Fruit fly (Drosophila melanogaster) whole organism, embryonic: ENCODE data around the gene Ugt37C2.

Experiments used
- BEAF-32 ChIP-seq: fragments of 200-800 bp; sonication (Bioruptor generic); optimal IDR thresholded peaks from 3 replicates; lab custom pipeline; 2017; ENCODE audit warnings: missing biosample characterization, missing genetic modification characterization, mild to moderate bottlenecking, moderate library complexity, missing genetic modification reagents
- CG10959 ChIP-seq: fragments of 200-800 bp; sonication (Bioruptor generic); IDR thresholded peaks from 2 replicates; pipeline ENCODE4 v1.3.6; 2022; ENCODE audit warnings: missing biosample characterization, missing genetic modification characterization
- CG11247 ChIP-seq: fragments of 200-800 bp; sonication (Bioruptor generic); IDR thresholded peaks from 2 replicates; pipeline ENCODE4 v1.3.6; 2022; ENCODE audit warnings: missing biosample characterization, missing genetic modification characterization
- CG11398 ChIP-seq: fragments of 200-800 bp; sonication (Bioruptor generic); optimal IDR thresholded peaks from 2 replicates; lab custom pipeline; 2016; ENCODE audit warnings: missing biosample characterization, missing genetic modification characterization
- CG15514 ChIP-seq: fragments of 200-800 bp; sonication (Bioruptor generic); optimal IDR thresholded peaks from 3 replicates; lab custom pipeline; 2017; ENCODE audit warnings: missing biosample characterization, missing genetic modification characterization, mild to moderate bottlenecking, moderate library complexity, missing genetic modification reagents
- CG17328 ChIP-seq: fragments of 200-800 bp; sonication (Bioruptor generic); IDR thresholded peaks from 2 replicates; pipeline ENCODE4 v1.3.6; 2022; ENCODE audit warnings: missing biosample characterization, missing genetic modification characterization
- CG17802 ChIP-seq: fragments of 200-800 bp; sonication (Bioruptor generic); optimal IDR thresholded peaks from 2 replicates; lab custom pipeline; 2018; ENCODE audit warnings: missing biosample characterization, mild to moderate bottlenecking, missing genetic modification characterization, moderate library complexity
- CG1832 ChIP-seq: fragments of 200-800 bp; sonication (Bioruptor generic); optimal IDR thresholded peaks from 2 replicates; lab custom pipeline; 2017; ENCODE audit warnings: missing biosample characterization, mild to moderate bottlenecking, missing genetic modification characterization, inconsistent platforms
- CG2116 ChIP-seq: fragments of 200-800 bp; sonication (Bioruptor generic); optimal IDR thresholded peaks from 3 replicates; lab custom pipeline; 2018; ENCODE audit warnings: missing biosample characterization, mild to moderate bottlenecking, missing genetic modification characterization
- CG2889 ChIP-seq: fragments of 200-800 bp; sonication (Bioruptor generic); IDR thresholded peaks from 3 replicates; pipeline ENCODE4 v1.3.6; 2022; ENCODE audit warnings: missing biosample characterization, missing genetic modification characterization
- CG30403 ChIP-seq: fragments of 200-800 bp; sonication (Bioruptor generic); optimal IDR thresholded peaks from 3 replicates; lab custom pipeline; 2016; ENCODE audit warnings: missing biosample characterization, missing genetic modification characterization
- CG33213 ChIP-seq: fragments of 200-800 bp; sonication (Bioruptor generic); optimal IDR thresholded peaks from 3 replicates; lab custom pipeline; 2016; ENCODE audit warnings: missing biosample characterization, missing genetic modification characterization
- CG4707 ChIP-seq: fragments of 200-800 bp; sonication (Bioruptor generic); optimal IDR thresholded peaks from 2 replicates; lab custom pipeline; 2018; ENCODE audit warnings: missing biosample characterization, mild to moderate bottlenecking, missing genetic modification characterization, moderate library complexity
- CG5245 ChIP-seq: fragments of 200-800 bp; sonication (Bioruptor generic); optimal IDR thresholded peaks from 3 replicates; lab custom pipeline; 2016; ENCODE audit warnings: missing biosample characterization, missing genetic modification characterization
- CG7928 ChIP-seq: fragments of 200-800 bp; sonication (Bioruptor generic); optimal IDR thresholded peaks from 2 replicates; lab custom pipeline; 2017; ENCODE audit warnings: missing biosample characterization, mild to moderate bottlenecking, missing genetic modification characterization
- CG9876 ChIP-seq: fragments of 200-800 bp; sonication (Bioruptor generic); optimal IDR thresholded peaks from 2 replicates; lab custom pipeline; 2016; ENCODE audit warnings: missing biosample characterization, missing genetic modification characterization
- Camta ChIP-seq: fragments of 200-800 bp; sonication (Bioruptor generic); optimal IDR thresholded peaks from 2 replicates; lab custom pipeline; 2016; ENCODE audit warnings: missing biosample characterization, missing genetic modification characterization
- CoRest ChIP-seq: fragments of 200-800 bp; sonication (Bioruptor generic); optimal IDR thresholded peaks from 3 replicates; lab custom pipeline; 2018; ENCODE audit warnings: missing biosample characterization, mild to moderate bottlenecking, missing genetic modification characterization, moderate library complexity
- Dbx ChIP-seq: fragments of 200-800 bp; sonication (Bioruptor generic); IDR thresholded peaks from 3 replicates; pipeline ENCODE4 v1.3.6; 2022; ENCODE audit warnings: missing biosample characterization, missing genetic modification characterization
- Fer1 ChIP-seq: fragments of 200-800 bp; sonication (Bioruptor generic); optimal IDR thresholded peaks from 2 replicates; lab custom pipeline; 2017; ENCODE audit warnings: missing biosample characterization, mild to moderate bottlenecking, missing genetic modification characterization
- HLH4C ChIP-seq: fragments of 200-800 bp; sonication (Bioruptor generic); IDR thresholded peaks from 3 replicates; pipeline ENCODE4 v1.3.6; 2022; ENCODE audit warnings: missing biosample characterization, missing genetic modification characterization; ENCODE audit not compliant: partially characterized antibody
- HLH54F ChIP-seq: fragments of 200-800 bp; sonication (Bioruptor generic); optimal IDR thresholded peaks from 3 replicates; lab custom pipeline; 2016; ENCODE audit warnings: missing biosample characterization, missing genetic modification characterization
- HLHmδ ChIP-seq: fragments of 200-800 bp; sonication (Bioruptor generic); optimal IDR thresholded peaks from 2 replicates; lab custom pipeline; 2018; ENCODE audit warnings: missing biosample characterization, mild to moderate bottlenecking, missing genetic modification characterization, moderate library complexity
- Hey ChIP-seq: fragments of 200-800 bp; sonication (Bioruptor generic); optimal IDR thresholded peaks from 3 replicates; lab custom pipeline; 2018; ENCODE audit warnings: missing biosample characterization, mild to moderate bottlenecking, missing genetic modification characterization
- Hr3 ChIP-seq: fragments of 200-800 bp; sonication (Bioruptor generic); optimal IDR thresholded peaks from 3 replicates; lab custom pipeline; 2016; ENCODE audit warnings: missing biosample characterization, missing genetic modification characterization
- Lhr ChIP-seq: fragments of 200-800 bp; sonication (Bioruptor generic); optimal IDR thresholded peaks from 3 replicates; lab custom pipeline; 2017; ENCODE audit warnings: mild to moderate bottlenecking, missing biosample characterization, missing genetic modification reagents, missing genetic modification characterization
- MTF-1 ChIP-seq: fragments of 200-800 bp; sonication (Bioruptor generic); optimal IDR thresholded peaks from 2 replicates; lab custom pipeline; 2018; ENCODE audit warnings: missing biosample characterization, mild to moderate bottlenecking, missing genetic modification characterization, borderline replicate concordance
- Nf-YA ChIP-seq: fragments of 200-800 bp; sonication (Bioruptor generic); IDR thresholded peaks from 2 replicates; pipeline ENCODE4 v1.3.6; 2022; ENCODE audit warnings: missing biosample characterization, missing genetic modification characterization
- Rfx ChIP-seq: fragments of 200-800 bp; sonication (Bioruptor generic); IDR thresholded peaks from 2 replicates; pipeline ENCODE4 v1.3.6; 2022; ENCODE audit warnings: missing biosample characterization, missing genetic modification characterization
- Scr ChIP-seq: fragments of 200-800 bp; sonication (Bioruptor generic); IDR thresholded peaks from 2 replicates; pipeline ENCODE4 v1.3.6; 2022; ENCODE audit warnings: missing biosample characterization, missing genetic modification characterization; ENCODE audit not compliant: partially characterized antibody
- Side ChIP-seq: fragments of 200-800 bp; sonication (Bioruptor generic); optimal IDR thresholded peaks from 2 replicates; lab custom pipeline; 2016; ENCODE audit warnings: missing biosample characterization, missing genetic modification characterization
- Sox100B ChIP-seq: fragments of 200-800 bp; sonication (Bioruptor generic); optimal IDR thresholded peaks from 3 replicates; lab custom pipeline; 2018; ENCODE audit warnings: missing biosample characterization, mild to moderate bottlenecking, missing genetic modification characterization
- YL-1 ChIP-seq: fragments of 200-800 bp; sonication (Bioruptor generic); optimal IDR thresholded peaks from 3 replicates; lab custom pipeline; 2017; ENCODE audit warnings: missing biosample characterization, mild to moderate bottlenecking, missing genetic modification characterization
- ab ChIP-seq: fragments of 200-800 bp; sonication (Bioruptor generic); optimal IDR thresholded peaks from 2 replicates; lab custom pipeline; 2016; ENCODE audit warnings: missing biosample characterization, missing genetic modification characterization
- ara ChIP-seq: fragments of 200-800 bp; sonication (Bioruptor generic); IDR thresholded peaks from 2 replicates; pipeline ENCODE4 v1.3.6; 2022; ENCODE audit warnings: missing biosample characterization, missing genetic modification characterization
- bab2 ChIP-seq: fragments of 200-800 bp; sonication (Bioruptor generic); optimal IDR thresholded peaks from 2 replicates; lab custom pipeline; 2016; ENCODE audit warnings: missing biosample characterization, missing genetic modification characterization
- bbx ChIP-seq: fragments of 200-800 bp; sonication (Bioruptor generic); IDR thresholded peaks from 2 replicates; pipeline ENCODE4 v1.3.6; 2022; ENCODE audit warnings: missing biosample characterization, missing genetic modification characterization; ENCODE audit not compliant: partially characterized antibody
- btn ChIP-seq: fragments of 200-800 bp; sonication (Bioruptor generic); optimal IDR thresholded peaks from 2 replicates; lab custom pipeline; 2016; ENCODE audit warnings: missing biosample characterization, missing genetic modification characterization
- corto ChIP-seq: fragments of 200-800 bp; sonication (Bioruptor generic); optimal IDR thresholded peaks from 2 replicates; lab custom pipeline; 2016; ENCODE audit warnings: missing biosample characterization, mild to moderate bottlenecking, missing genetic modification characterization, moderate library complexity
- h ChIP-seq: fragments of >200 bp; optimal IDR thresholded peaks from 2 replicates; lab custom pipeline; 2017
- klu ChIP-seq: fragments of 200-800 bp; sonication (Bioruptor generic); IDR thresholded peaks from 2 replicates; pipeline ENCODE4 v1.3.6; 2022; ENCODE audit warnings: missing biosample characterization, missing genetic modification characterization
- lbe ChIP-seq: fragments of 200-800 bp; sonication (Bioruptor generic); optimal IDR thresholded peaks from 2 replicates; lab custom pipeline; 2016; ENCODE audit warnings: missing biosample characterization, mild to moderate bottlenecking, missing genetic modification characterization
- nmo ChIP-seq: fragments of 200-800 bp; sonication (Bioruptor generic); optimal IDR thresholded peaks from 2 replicates; lab custom pipeline; 2018; ENCODE audit warnings: missing biosample characterization, mild to moderate bottlenecking, missing genetic modification characterization, moderate library complexity
- org-1 ChIP-seq: fragments of 200-800 bp; sonication (Bioruptor generic); optimal IDR thresholded peaks from 2 replicates; lab custom pipeline; 2017; ENCODE audit warnings: missing biosample characterization, missing genetic modification characterization
- peb ChIP-seq: fragments of 200-800 bp; sonication (Bioruptor generic); IDR thresholded peaks from 2 replicates; pipeline ENCODE4 v1.3.6; 2022; ENCODE audit warnings: missing biosample characterization, missing genetic modification characterization
- pum ChIP-seq: fragments of 200-800 bp; sonication (Bioruptor generic); optimal IDR thresholded peaks from 2 replicates; lab custom pipeline; 2016; ENCODE audit warnings: missing biosample characterization, missing genetic modification characterization
- ro ChIP-seq: fragments of 200-800 bp; sonication (Bioruptor generic); IDR thresholded peaks from 2 replicates; pipeline ENCODE4 v1.3.6; 2022; ENCODE audit warnings: missing biosample characterization, missing genetic modification characterization
- so ChIP-seq: fragments of 200-800 bp; sonication (Bioruptor generic); IDR thresholded peaks from 3 replicates; pipeline ENCODE4 v1.3.6; 2022; ENCODE audit warnings: missing biosample characterization, missing genetic modification characterization
- tna ChIP-seq: fragments of 200-800 bp; sonication (Bioruptor generic); IDR thresholded peaks from 2 replicates; pipeline ENCODE4 v1.3.6; 2022; ENCODE audit warnings: missing biosample characterization, missing genetic modification characterization; ENCODE audit not compliant: partially characterized antibody
- trem ChIP-seq: fragments of 200-800 bp; optimal IDR thresholded peaks from 3 replicates; lab custom pipeline; 2019; ENCODE audit warnings: missing biosample characterization, mild to moderate bottlenecking, missing genetic modification characterization, moderate library complexity
- vvl ChIP-seq: fragments of 200-800 bp; sonication (Bioruptor generic); IDR thresholded peaks from 2 replicates; pipeline ENCODE4 v1.3.6; 2022; ENCODE audit warnings: missing biosample characterization, missing genetic modification characterization

The Ugt37C2 gene

dm6 chr2L:16826872-16827506 is 33.0 kb downstream of the Ugt37C2 start, which contains the start of gene AspRS-m (continued):
- peak; percentile 73 for TF ChIP-seq YL-1 (GFP tag; lab: Kevin White, UChicago)
- no peak for TF ChIP-seq h (lab: Kevin White, UChicago)
- TF ChIP-seq CG33213 (GFP tag; lab: Kevin White, UChicago): peak; percentile 5
- TF ChIP-seq CoRest: peak; percentile 52
- TF ChIP-seq ro (GFP tag; lab: Robert Waterston, UW): no peak
- TF ChIP-seq klu (GFP tag; lab: Robert Waterston, UW): no peak
- peak; percentile 86 for TF ChIP-seq HLH4C (GFP tag; lab: Robert Waterston, UW)
- no peak for TF ChIP-seq MTF-1
- no peak for TF ChIP-seq CG10959
- TF ChIP-seq CG30403 (GFP tag; lab: Kevin White, UChicago): peak; percentile 46
- no peak for TF ChIP-seq CG17328
- no peak for TF ChIP-seq ab
- TF ChIP-seq CG1832 (GFP tag; lab: Kevin White, UChicago): no peak
- TF ChIP-seq CG17802 (tag; lab: Kevin White, UChicago): no peak
- no peak for TF ChIP-seq CG7928 (GFP tag; lab: Kevin White, UChicago)
- TF ChIP-seq HLHmδ: no peak
- peak; percentile 23 for TF ChIP-seq Lhr (GFP tag; lab: Kevin White, UChicago)
- TF ChIP-seq ara (GFP tag; lab: Robert Waterston, UW): no peak
- peak; percentile 77; the same call in 1 of the 2 replicates for TF ChIP-seq tna (GFP tag; lab: Robert Waterston, UW)
- peak; percentile 89 for TF ChIP-seq bbx
- TF ChIP-seq CG11398: no peak
- TF ChIP-seq trem (tag; lab: Kevin White, UChicago): peak; percentile 35
- TF ChIP-seq btn (GFP tag; lab: Kevin White, UChicago): no peak
- no peak; the same call in 1 of the 2 replicates for TF ChIP-seq Nf-YA (GFP tag; lab: Robert Waterston, UW)
- TF ChIP-seq BEAF-32 (GFP tag; lab: Kevin White, UChicago): peak; percentile 88
- peak; percentile 88 for TF ChIP-seq Scr (GFP tag; lab: Robert Waterston, UW)
- no peak for TF ChIP-seq CG11247 (GFP tag; lab: Robert Waterston, UW)
- TF ChIP-seq nmo (GFP tag; lab: Kevin White, UChicago): peak; percentile 59
- no peak for TF ChIP-seq HLH54F (GFP tag; lab: Kevin White, UChicago)
- no peak for TF ChIP-seq vvl (GFP tag; lab: Robert Waterston, UW)
- no peak for TF ChIP-seq Camta (GFP tag; lab: Kevin White, UChicago)
- no peak for TF ChIP-seq CG9876 (GFP tag; lab: Kevin White, UChicago)
- TF ChIP-seq Rfx (GFP tag; lab: Robert Waterston, UW): peak; percentile 58; the same call in 1 of the 2 replicates
- TF ChIP-seq Hey (tag; lab: Kevin White, UChicago): no peak
- no peak for TF ChIP-seq Sox100B
- TF ChIP-seq CG5245 (GFP tag; lab: Kevin White, UChicago): no peak
- no peak for TF ChIP-seq Fer1 (GFP tag; lab: Kevin White, UChicago)
- TF ChIP-seq CG4707: no peak
- no peak for TF ChIP-seq lbe (GFP tag; lab: Kevin White, UChicago)
- no peak for TF ChIP-seq org-1
- TF ChIP-seq peb: no peak
- peak; percentile 44; the same call in 1 of the 3 replicates for TF ChIP-seq Dbx
- TF ChIP-seq so (GFP tag; lab: Robert Waterston, UW): no peak
- TF ChIP-seq bab2: no peak
- TF ChIP-seq CG2116: peak; percentile 45
- TF ChIP-seq Hr3 (GFP tag; lab: Kevin White, UChicago): peak; percentile 35
- no peak for TF ChIP-seq CG2889 (GFP tag; lab: Robert Waterston, UW)
- TF ChIP-seq Side (GFP tag; lab: Kevin White, UChicago): no peak
- no peak for TF ChIP-seq CG15514 (GFP tag; lab: Kevin White, UChicago)
- no peak for TF ChIP-seq pum (GFP tag; lab: Kevin White, UChicago)
- TF ChIP-seq corto (GFP tag; lab: Kevin White, UChicago): no peak
